Worm (Caenorhabditis elegans) whole organism, late embryonic: ENCODE measurements around the gene irld-33.

Experiments
- C08G9.2 ChIP-seq: sonication (generic microtip); optimal IDR thresholded peaks from 2 replicates; lab custom pipeline; 2016; ENCODE audit warnings: mild to moderate bottlenecking, missing genetic modification characterization, moderate library complexity, missing compliant biosample characterization
- F13H6.1 ChIP-seq: sonication (generic microtip); optimal IDR thresholded peaks from 2 replicates; lab custom pipeline; 2016; ENCODE audit warnings: missing genetic modification characterization, missing compliant biosample characterization
- K09A11.1 ChIP-seq: sonication (generic microtip); optimal IDR thresholded peaks from 2 replicates; lab custom pipeline; 2017; ENCODE audit warnings: antibody characterized with exemption, mild to moderate bottlenecking, missing genetic modification characterization, missing compliant biosample characterization; ENCODE audit not compliant: insufficient read depth
- T23F11.4 ChIP-seq: fragments of 200-800 bp; sonication (Bioruptor generic); optimal IDR thresholded peaks from 2 replicates; lab custom pipeline; 2018; ENCODE audit warnings: mild to moderate bottlenecking, missing genetic modification characterization, missing compliant biosample characterization
- Y22D7AL.16 ChIP-seq: sonication (generic microtip); optimal IDR thresholded peaks from 2 replicates; lab custom pipeline; 2016; ENCODE audit warnings: missing genetic modification characterization, missing compliant biosample characterization
- ceh-14 ChIP-seq: sonication (generic microtip); optimal IDR thresholded peaks from 2 replicates; lab custom pipeline; 2016; ENCODE audit warnings: missing genotype, missing genetic modification characterization, missing compliant biosample characterization
- ceh-18 ChIP-seq: sonication (generic microtip); optimal IDR thresholded peaks from 2 replicates; lab custom pipeline; 2016; ENCODE audit warnings: missing genetic modification characterization, missing compliant biosample characterization
- ceh-24 ChIP-seq: sonication (generic microtip); optimal IDR thresholded peaks from 2 replicates; lab custom pipeline; 2016; ENCODE audit warnings: mild to moderate bottlenecking, missing genetic modification characterization, missing compliant biosample characterization
- ceh-45 ChIP-seq: fragments of 200-800 bp; sonication (Bioruptor generic); IDR thresholded peaks from 2 replicates; pipeline ENCODE4 v1.3.6; 2022; ENCODE audit warnings: missing genetic modification reagents, missing genetic modification characterization, missing compliant biosample characterization
- ceh-6 ChIP-seq: fragments of 200-800 bp; sonication (Bioruptor generic); optimal IDR thresholded peaks from 2 replicates; lab custom pipeline; 2018; ENCODE audit warnings: mild to moderate bottlenecking, missing genetic modification characterization, missing compliant biosample characterization
- che-1 ChIP-seq: sonication (generic microtip); optimal IDR thresholded peaks from 2 replicates; lab custom pipeline; 2016; ENCODE audit warnings: mild to moderate bottlenecking, missing genetic modification characterization, missing compliant biosample characterization
- elt-4 ChIP-seq: sonication (generic microtip); optimal IDR thresholded peaks from 2 replicates; lab custom pipeline; 2016; ENCODE audit warnings: missing genetic modification characterization, missing compliant biosample characterization
- ets-4 ChIP-seq: sonication (generic microtip); optimal IDR thresholded peaks from 2 replicates; lab custom pipeline; 2016; ENCODE audit warnings: missing genetic modification characterization, missing compliant biosample characterization
- fkh-10 ChIP-seq: fragments of 150-350 bp; optimal IDR thresholded peaks from 2 replicates; lab custom pipeline; 2014; ENCODE audit warnings: missing biosample characterization, missing genetic modification reagents, missing genetic modification characterization
- fkh-6 ChIP-seq: sonication (generic microtip); optimal IDR thresholded peaks from 2 replicates; lab custom pipeline; 2016; ENCODE audit warnings: missing genetic modification characterization, missing compliant biosample characterization
- hlh-15 ChIP-seq: sonication (generic microtip); optimal IDR thresholded peaks from 2 replicates; lab custom pipeline; 2016; ENCODE audit warnings: missing genetic modification characterization, missing compliant biosample characterization
- hlh-30 ChIP-seq: sonication (generic microtip); optimal IDR thresholded peaks from 2 replicates; lab custom pipeline; 2017; ENCODE audit warnings: antibody characterized with exemption, missing genetic modification characterization, missing compliant biosample characterization; ENCODE audit not compliant: insufficient read depth
- hlh-6 ChIP-seq: sonication (generic microtip); optimal IDR thresholded peaks from 2 replicates; lab custom pipeline; 2016; ENCODE audit warnings: missing genotype, missing genetic modification characterization, missing compliant biosample characterization
- hlh-8 ChIP-seq: sonication (generic microtip); optimal IDR thresholded peaks from 2 replicates; lab custom pipeline; 2016; ENCODE audit warnings: missing genotype, missing genetic modification characterization, missing compliant biosample characterization
- lim-6 ChIP-seq: sonication (generic microtip); optimal IDR thresholded peaks from 2 replicates; lab custom pipeline; 2016; ENCODE audit warnings: missing genetic modification characterization, missing compliant biosample characterization
- lin-11 ChIP-seq: fragments of 200-800 bp; sonication (Bioruptor generic); optimal IDR thresholded peaks from 2 replicates; lab custom pipeline; 2018; ENCODE audit warnings: mild to moderate bottlenecking, missing genetic modification characterization, missing compliant biosample characterization
- mec-3 ChIP-seq: sonication (generic microtip); optimal IDR thresholded peaks from 2 replicates; lab custom pipeline; 2016; ENCODE audit warnings: borderline replicate concordance, missing genetic modification characterization, missing compliant biosample characterization
- pag-3 ChIP-seq: sonication (generic microtip); optimal IDR thresholded peaks from 2 replicates; lab custom pipeline; 2016; ENCODE audit warnings: missing compliant biosample characterization, missing genetic modification characterization, borderline replicate concordance
- pat-9 ChIP-seq: fragments of 200-800 bp; sonication (Bioruptor generic); optimal IDR thresholded peaks from 2 replicates; lab custom pipeline; 2018; ENCODE audit warnings: mild to moderate bottlenecking, missing genetic modification characterization, moderate library complexity, missing compliant biosample characterization
- pax-1 ChIP-seq: fragments of 150-350 bp; optimal IDR thresholded peaks from 2 replicates; lab custom pipeline; 2014; ENCODE audit warnings: missing biosample characterization, missing genetic modification characterization
- pha-4 ChIP-seq: fragments of 150-350 bp; optimal IDR thresholded peaks from 2 replicates; lab custom pipeline; 2018; ENCODE audit warnings: missing biosample characterization, missing genetic modification reagents, missing genetic modification characterization
- ref-2 ChIP-seq: sonication (generic microtip); optimal IDR thresholded peaks from 2 replicates; lab custom pipeline; 2016; ENCODE audit warnings: missing genetic modification characterization, missing compliant biosample characterization
- sdc-2 ChIP-seq: sonication (generic microtip); optimal IDR thresholded peaks from 2 replicates; lab custom pipeline; 2016; ENCODE audit warnings: missing genotype, missing genetic modification characterization, missing compliant biosample characterization
- sox-2 ChIP-seq: fragments of 200-800 bp; sonication (Bioruptor generic); IDR thresholded peaks from 2 replicates; pipeline ENCODE4 v1.3.6; 2022; ENCODE audit warnings: missing genetic modification reagents, missing genetic modification characterization, missing compliant biosample characterization
- sox-4 ChIP-seq: sonication (generic microtip); optimal IDR thresholded peaks from 2 replicates; lab custom pipeline; 2017; ENCODE audit warnings: mild to moderate bottlenecking, missing genetic modification characterization, inconsistent platforms, missing compliant biosample characterization
- tbx-2 ChIP-seq: sonication (generic microtip); optimal IDR thresholded peaks from 2 replicates; lab custom pipeline; 2016; ENCODE audit warnings: missing genetic modification characterization, missing compliant biosample characterization
- tbx-7 ChIP-seq: sonication (generic microtip); optimal IDR thresholded peaks from 2 replicates; lab custom pipeline; 2016; ENCODE audit warnings: missing genotype, missing genetic modification characterization, missing compliant biosample characterization
- unc-42 ChIP-seq: sonication (generic microtip); optimal IDR thresholded peaks from 2 replicates; lab custom pipeline; 2016; ENCODE audit warnings: missing genotype, missing genetic modification characterization, missing compliant biosample characterization
- ztf-16 ChIP-seq: sonication (generic microtip); optimal IDR thresholded peaks from 2 replicates; lab custom pipeline; 2017; ENCODE audit warnings: missing genetic modification characterization, missing compliant biosample characterization

The irld-33 gene

ce11 chrII:1712938-1713337, 25.9 kb upstream of the irld-33 start, which contains the start of gene btb-7:
TSS of gene btb-7 (plus strand) at chrII:1713238.
- no peak for TF ChIP-seq sdc-2 (tag; lab: Kevin White, UChicago)
- no peak for TF ChIP-seq Y22D7AL.16 (tag; lab: Kevin White, UChicago)
- TF ChIP-seq hlh-30 (tag; lab: Kevin White, UChicago) = no peak
- TF ChIP-seq fkh-6 (tag; lab: Kevin White, UChicago) = no peak
- no peak for TF ChIP-seq lin-11
- no peak for TF ChIP-seq ceh-18 (tag; lab: Kevin White, UChicago)

- TF ChIP-seq che-1 (no peak), ceh-6 (no peak), K09A11.1 (no peak), tbx-2 (no peak), mec-3 (tag; lab: Kevin White, UChicago) (no peak), hlh-15 (tag; lab: Kevin White, UChicago) (no peak), sox-4 (tag; lab: Kevin White, UChicago) (no peak), lim-6 (tag; lab: Kevin White, UChicago) (no peak), pha-4 (no peak)
These were observed 24.0 kb upstream of the irld-33 start, which contains the start of gene btb-6 for ce11 chrII:1714772-1715353. TSS of gene btb-6 (plus strand) at chrII:1715303.

ce11 chrII:1719153-1719552, 19.7 kb upstream of the irld-33 start, which contains the start of gene fbxb-48:
TSS of gene fbxb-48 (minus strand) at chrII:1719253.
- TF ChIP-seq ceh-14 (tag; lab: Kevin White, UChicago) (no peak), ets-4 (tag; lab: Kevin White, UChicago) (no peak), sox-2 (GFP tag; lab: Robert Waterston, UW) (no peak), pax-1 (tag; lab: Kevin White, UChicago) (no peak), ref-2 (tag; lab: Kevin White, UChicago) (no peak), unc-42 (tag; lab: Kevin White, UChicago) (no peak), sox-4 (tag; lab: Kevin White, UChicago) (no peak), hlh-6 (tag; lab: Kevin White, UChicago) (no peak), elt-4 (tag; lab: Kevin White, UChicago) (no peak), pat-9 (tag; lab: Kevin White, UChicago) (no peak), F13H6.1 (tag; lab: Kevin White, UChicago) (no peak)

- TF ChIP-seq unc-42 (tag; lab: Kevin White, UChicago) (no peak), K09A11.1 (no peak), C08G9.2 (no peak), ets-4 (tag; lab: Kevin White, UChicago) (no peak), hlh-6 (tag; lab: Kevin White, UChicago) (no peak), tbx-7 (tag; lab: Kevin White, UChicago) (no peak), ceh-45 (GFP tag; lab: Robert Waterston, UW) (no peak), ceh-24 (no peak), hlh-8 (tag; lab: Kevin White, UChicago) (no peak), tbx-2 (no peak), fkh-10 (GFP tag; lab: Kevin White, UChicago) (no peak), mec-3 (tag; lab: Kevin White, UChicago) (no peak), ref-2 (tag; lab: Kevin White, UChicago) (no peak), T23F11.4 (no peak), ztf-16 (tag; lab: Kevin White, UChicago) (no peak), pat-9 (tag; lab: Kevin White, UChicago) (no peak), pag-3 (tag; lab: Kevin White, UChicago) (no peak), lim-6 (tag; lab: Kevin White, UChicago) (no peak)
These were observed 16.5 kb upstream of the irld-33 start, which contains the start of the genes fbxb-5 and btb-8 for ce11 chrII:1722394-1722793. TSS of gene fbxb-5 (minus strand) at chrII:1722494. TSS of gene btb-8 (plus strand) at chrII:1722770.
